Worm (Caenorhabditis elegans) whole organism, L4 larva: ENCODE results near the gene C08B6.11.

ENCODE experiments used
- R02D3.7 ChIP-seq: fragments of 150-350 bp; sonication (generic microtip); optimal IDR thresholded peaks from 3 replicates; lab custom pipeline; 2014; ENCODE audit warnings: missing biosample characterization, missing genetic modification characterization
- aha-1 ChIP-seq: fragments of 150-350 bp; peaks from one replicate; lab custom pipeline; 2014; ENCODE audit warnings: missing biosample characterization, missing genetic modification characterization
- ama-1 ChIP-seq: fragments of 150-350 bp; optimal IDR thresholded peaks from 2 replicates; lab custom pipeline; 2014; ENCODE audit warnings: inconsistent platforms, mixed read lengths
- ceh-82 ChIP-seq: sonication (generic microtip); optimal IDR thresholded peaks from 2 replicates; lab custom pipeline; 2017; ENCODE audit warnings: missing biosample characterization, missing genetic modification characterization
- fkh-10 ChIP-seq: fragments of 150-350 bp; optimal IDR thresholded peaks from 2 replicates; lab custom pipeline; 2014; ENCODE audit warnings: missing biosample characterization, missing genetic modification reagents, missing genetic modification characterization
- lin-29 ChIP-seq: fragments of 200-800 bp; sonication (Bioruptor generic); IDR thresholded peaks from 2 replicates; pipeline ENCODE4 v1.3.6; 2022; ENCODE audit warnings: missing genetic modification reagents, missing genetic modification characterization, missing compliant biosample characterization
- lin-39 ChIP-seq: fragments of 150-350 bp; optimal IDR thresholded peaks from 2 replicates; lab custom pipeline; 2014; ENCODE audit warnings: missing biosample characterization, missing genetic modification reagents, missing genetic modification characterization
- lir-3 ChIP-seq: sonication (generic microtip); optimal IDR thresholded peaks from 2 replicates; lab custom pipeline; 2016; ENCODE audit warnings: mild to moderate bottlenecking, missing genetic modification characterization, missing compliant biosample characterization
- madf-5 ChIP-seq, 2 experiments: fragments of 200-800 bp; sonication (Bioruptor generic); IDR thresholded peaks; 2 replicates each; pipeline ENCODE4 v1.3.6; 2022; ENCODE audit warnings: missing compliant biosample characterization in 2 of 2, missing genetic modification characterization in 2 of 2
- mdt-29 ChIP-seq: fragments of 200-800 bp; sonication (Bioruptor generic); IDR thresholded peaks from 2 replicates; pipeline ENCODE4 v1.3.6; 2022; ENCODE audit warnings: missing genetic modification reagents, missing genetic modification characterization, missing compliant biosample characterization
- mep-1 ChIP-seq: fragments of 150-350 bp; sonication (generic microtip); optimal IDR thresholded peaks from 3 replicates; lab custom pipeline; 2014; ENCODE audit warnings: missing biosample characterization, missing genetic modification characterization
- nhr-48 ChIP-seq: sonication (generic microtip); optimal IDR thresholded peaks from 2 replicates; lab custom pipeline; 2016; ENCODE audit warnings: mild to moderate bottlenecking, missing genetic modification characterization, missing compliant biosample characterization
- skn-1 ChIP-seq: fragments of 150-350 bp; optimal IDR thresholded peaks from 2 replicates; lab custom pipeline; 2014; ENCODE audit warnings: missing biosample characterization, missing genetic modification characterization

ce11 chrV:10081636-10082035, 25.8 kb upstream of the C08B6.11 start, which contains the start of gene nhr-205:
- TF ChIP-seq lin-29 (GFP tag; lab: Robert Waterston, UW) (no peak), aha-1 (no peak), ceh-82 (tag; lab: Kevin White, UChicago) (no peak), fkh-10 (GFP tag; lab: Kevin White, UChicago) (no peak), skn-1 (tag; lab: Kevin White, UChicago) (no peak), mdt-29 (GFP tag; lab: Robert Waterston, UW) (no peak), lir-3 (tag; lab: Kevin White, UChicago) (no peak), R02D3.7 (tag; lab: Kevin White, UChicago) (no peak), ama-1 (lab: Kevin White, UChicago) (no peak), lin-39 (tag; lab: Kevin White, UChicago) (no peak), mep-1 (no peak), nhr-48 (no peak), madf-5 (GFP tag; IDR thresholded peaks at IDR 0.05; lab: Robert Waterston, UW) (no peak)
